Worm (Caenorhabditis elegans) whole organism, mixed stage, embryonic: ENCODE measurements around the gene mpst-1.

Experiments
- elt-1 ChIP-seq: sonication (generic microtip); optimal IDR thresholded peaks from 2 replicates; lab custom pipeline; 2017; ENCODE audit warnings: missing genetic modification characterization, mild to moderate bottlenecking, missing compliant biosample characterization, antibody characterized with exemption, moderate library complexity, borderline replicate concordance; ENCODE audit not compliant: insufficient read depth
- flh-1 ChIP-seq: fragments of 200-800 bp; sonication (Bioruptor generic); optimal IDR thresholded peaks from 2 replicates; lab custom pipeline; 2018; ENCODE audit warnings: mild to moderate bottlenecking, missing genetic modification characterization, moderate library complexity, missing compliant biosample characterization
- lsy-2 ChIP-seq: fragments of 150-350 bp; optimal IDR thresholded peaks from 2 replicates; lab custom pipeline; 2014; ENCODE audit warnings: missing biosample characterization, missing genetic modification characterization
- nhr-12 ChIP-seq: fragments of 150-350 bp; optimal IDR thresholded peaks from 2 replicates; lab custom pipeline; 2014; ENCODE audit warnings: missing biosample characterization, missing genetic modification characterization
- unc-62 ChIP-seq: fragments of 150-350 bp; optimal IDR thresholded peaks from 2 replicates; lab custom pipeline; 2014; ENCODE audit warnings: missing biosample characterization, missing genetic modification reagents, missing genetic modification characterization
- ztf-11 ChIP-seq: fragments of 150-350 bp; optimal IDR thresholded peaks from 2 replicates; lab custom pipeline; 2014; ENCODE audit warnings: missing biosample characterization, missing genetic modification characterization

- TF ChIP-seq elt-1 (tag; lab: Kevin White, UChicago) (no peak), nhr-12 (tag; lab: Kevin White, UChicago) (no peak), flh-1 (GFP tag; lab: Kevin White, UChicago) (no peak), lsy-2 (tag; lab: Kevin White, UChicago) (no peak), unc-62 (GFP tag; lab: Kevin White, UChicago) (no peak), ztf-11 (tag; lab: Kevin White, UChicago) (no peak)
Observed at ce11 chrV:11860375-11860774, 33.5 kb upstream of the mpst-1 start, which contains the start of gene R13H4.5.
